Fruit fly (Drosophila melanogaster) Kc167 (cell line): ENCODE data around the gene CG6738.

Source experiments
- insv ChIP-seq: fragments of >200 bp; optimal IDR thresholded peaks from 3 replicates; lab custom pipeline; 2018; ENCODE audit warnings: missing external identifiers
- ttk ChIP-seq: sonication (Bioruptor generic); optimal IDR thresholded peaks from 2 replicates; lab custom pipeline; 2017; ENCODE audit warnings: missing external identifiers

dm6 chr3R:23081265-23081664 lies 18.1 kb upstream of the CG6738 start:
- no peak for TF ChIP-seq ttk (lab: Kevin White, UChicago)
- no peak for TF ChIP-seq insv (lab: Kevin White, UChicago)
